Worm (Caenorhabditis elegans) whole organism, L4 larva: ENCODE measurements around the gene scl-7.

Experiments used
- F10B5.3 ChIP-seq: sonication (generic microtip); optimal IDR thresholded peaks from 2 replicates; lab custom pipeline; 2016; ENCODE audit warnings: mild to moderate bottlenecking, missing genetic modification characterization, missing compliant biosample characterization
- F26F4.8 ChIP-seq: fragments of 200-800 bp; sonication (Bioruptor generic); conservative IDR thresholded peaks from 2 replicates; pipeline ENCODE4 v1.3.6; 2022; ENCODE audit warnings: missing genetic modification characterization, missing compliant biosample characterization
- F37D6.2 ChIP-seq: sonication (generic microtip); optimal IDR thresholded peaks from 2 replicates; lab custom pipeline; 2016; ENCODE audit warnings: mild to moderate bottlenecking, missing genetic modification characterization, missing compliant biosample characterization
- F44E2.7 ChIP-seq: fragments of 200-800 bp; sonication (Bioruptor generic); IDR thresholded peaks from 2 replicates; pipeline ENCODE4 v2.1.2; 2022; ENCODE audit warnings: missing genetic modification characterization, missing compliant biosample characterization
- F49E8.2 ChIP-seq: sonication (generic microtip); optimal IDR thresholded peaks from 2 replicates; lab custom pipeline; 2016; ENCODE audit warnings: missing compliant biosample characterization, mild to moderate bottlenecking, missing genetic modification characterization, borderline replicate concordance
- R02D3.7 ChIP-seq: fragments of 150-350 bp; sonication (generic microtip); optimal IDR thresholded peaks from 3 replicates; lab custom pipeline; 2014; ENCODE audit warnings: missing biosample characterization, missing genetic modification characterization
- T20F7.1 ChIP-seq: fragments of 200-800 bp; sonication (Bioruptor generic); optimal IDR thresholded peaks from 2 replicates; lab custom pipeline; 2018; ENCODE audit warnings: mild to moderate bottlenecking, missing genetic modification characterization, missing compliant biosample characterization
- Y48G9A.11 ChIP-seq: fragments of 200-800 bp; sonication (Bioruptor generic); IDR thresholded peaks from 2 replicates; pipeline ENCODE4 v1.3.6; 2022; ENCODE audit warnings: missing genetic modification reagents, missing genetic modification characterization, missing compliant biosample characterization
- Y5F2A.4 ChIP-seq: fragments of 200-800 bp; sonication (Bioruptor generic); optimal IDR thresholded peaks from 2 replicates; lab custom pipeline; 2018; ENCODE audit warnings: mild to moderate bottlenecking, missing genetic modification characterization, missing compliant biosample characterization
- Y75B8A.6 ChIP-seq: fragments of 200-800 bp; sonication (Bioruptor generic); IDR thresholded peaks from 2 replicates; pipeline ENCODE4 v1.3.6; 2022; ENCODE audit warnings: missing genetic modification reagents, missing genetic modification characterization, missing compliant biosample characterization
- ZK546.5 ChIP-seq, 2 experiments: sonication (generic microtip); optimal IDR thresholded peaks; 2 replicates each; lab custom pipeline; 2017; ENCODE audit warnings: missing biosample characterization in 2 of 2, missing genetic modification characterization in 2 of 2
- aha-1 ChIP-seq: fragments of 150-350 bp; peaks from one replicate; lab custom pipeline; 2014; ENCODE audit warnings: missing biosample characterization, missing genetic modification characterization
- aly-2 ChIP-seq: sonication (generic microtip); optimal IDR thresholded peaks from 2 replicates; lab custom pipeline; 2018; ENCODE audit warnings: missing biosample characterization, missing genetic modification characterization
- ceh-20 ChIP-seq: fragments of 200-800 bp; sonication (Bioruptor generic); IDR thresholded peaks from 2 replicates; pipeline ENCODE4 v1.3.6; 2022; ENCODE audit warnings: missing genetic modification reagents, missing genetic modification characterization, missing compliant biosample characterization
- ceh-28 ChIP-seq: fragments of 150-350 bp; optimal IDR thresholded peaks from 2 replicates; lab custom pipeline; 2014; ENCODE audit warnings: missing biosample characterization, missing genetic modification reagents, missing genetic modification characterization
- ceh-32 ChIP-seq: sonication (generic microtip); optimal IDR thresholded peaks from 2 replicates; lab custom pipeline; 2016; ENCODE audit warnings: mild to moderate bottlenecking, missing genetic modification characterization, missing compliant biosample characterization; ENCODE audit not compliant: poor library complexity
- ctbp-1 ChIP-seq: fragments of 200-800 bp; sonication (Bioruptor generic); IDR thresholded peaks from 2 replicates; pipeline ENCODE4 v1.3.6; 2022; ENCODE audit warnings: missing genetic modification reagents, missing genetic modification characterization, missing compliant biosample characterization
- daf-19 ChIP-seq: fragments of 200-800 bp; sonication (Bioruptor generic); conservative IDR thresholded peaks from 2 replicates; pipeline ENCODE4 v1.3.6; 2022; ENCODE audit warnings: missing genetic modification characterization, missing compliant biosample characterization
- dmd-6 ChIP-seq: fragments of 200-800 bp; sonication (Bioruptor generic); IDR thresholded peaks from 2 replicates; pipeline ENCODE4 v1.3.6; 2022; ENCODE audit warnings: missing genetic modification reagents, missing genetic modification characterization, missing compliant biosample characterization
- dmd-8 ChIP-seq: fragments of 200-800 bp; sonication (Bioruptor generic); IDR thresholded peaks from 2 replicates; pipeline ENCODE4 v1.3.6; 2022; ENCODE audit warnings: missing genetic modification characterization, missing compliant biosample characterization
- dmd-9 ChIP-seq: fragments of 200-800 bp; sonication (Bioruptor generic); IDR thresholded peaks from 2 replicates; pipeline ENCODE4 v1.3.6; 2022; ENCODE audit warnings: missing genetic modification reagents, missing genetic modification characterization, missing compliant biosample characterization
- duxl-1 ChIP-seq: sonication (generic microtip); optimal IDR thresholded peaks from 2 replicates; lab custom pipeline; 2016; ENCODE audit warnings: mild to moderate bottlenecking, missing genetic modification characterization, moderate library complexity, missing compliant biosample characterization; ENCODE audit not compliant: poor library complexity
- dve-1 ChIP-seq: sonication (generic microtip); optimal IDR thresholded peaks from 2 replicates; lab custom pipeline; 2017; ENCODE audit warnings: antibody characterized with exemption, mild to moderate bottlenecking, missing genetic modification characterization, missing compliant biosample characterization; ENCODE audit not compliant: insufficient read depth
- egl-43 ChIP-seq: fragments of 200-800 bp; sonication (Bioruptor generic); IDR thresholded peaks from 2 replicates; pipeline ENCODE4 v1.3.6; 2022; ENCODE audit warnings: missing genetic modification reagents, missing genetic modification characterization, missing compliant biosample characterization
- fos-1 ChIP-seq: fragments of 150-350 bp; optimal IDR thresholded peaks from 2 replicates; lab custom pipeline; 2014; ENCODE audit warnings: missing biosample characterization, missing genetic modification characterization
- gei-8 ChIP-seq: fragments of 200-800 bp; sonication (Bioruptor generic); optimal IDR thresholded peaks from 2 replicates; lab custom pipeline; 2018; ENCODE audit warnings: mild to moderate bottlenecking, missing genetic modification characterization, missing compliant biosample characterization
- hif-1 ChIP-seq, 2 experiments: sonication (generic microtip); optimal IDR thresholded peaks; 2 replicates each; lab custom pipeline; 2016 to 2017; ENCODE audit warnings: missing compliant biosample characterization in 2 of 2, missing genetic modification characterization in 2 of 2, missing genetic modification reagents in 2 of 2, missing genotype in 2 of 2, mild to moderate bottlenecking in 1 of 2
- jun-1 ChIP-seq: fragments of 150-350 bp; optimal IDR thresholded peaks from 2 replicates; lab custom pipeline; 2014; ENCODE audit warnings: missing biosample characterization, missing genetic modification reagents, missing genetic modification characterization
- lin-1 ChIP-seq: fragments of 200-800 bp; sonication (Bioruptor generic); IDR thresholded peaks from 2 replicates; pipeline ENCODE4 v1.3.6; 2022; ENCODE audit warnings: missing genetic modification reagents, missing genetic modification characterization, missing compliant biosample characterization
- lin-39 ChIP-seq: fragments of 150-350 bp; optimal IDR thresholded peaks from 2 replicates; lab custom pipeline; 2014; ENCODE audit warnings: missing biosample characterization, missing genetic modification reagents, missing genetic modification characterization
- lir-3 ChIP-seq: sonication (generic microtip); optimal IDR thresholded peaks from 2 replicates; lab custom pipeline; 2016; ENCODE audit warnings: mild to moderate bottlenecking, missing genetic modification characterization, missing compliant biosample characterization
- madf-5 ChIP-seq, 2 experiments: fragments of 200-800 bp; sonication (Bioruptor generic); IDR thresholded peaks; 2 replicates each; pipeline ENCODE4 v1.3.6; 2022; ENCODE audit warnings: missing compliant biosample characterization in 2 of 2, missing genetic modification characterization in 2 of 2
- mdt-29 ChIP-seq: fragments of 200-800 bp; sonication (Bioruptor generic); IDR thresholded peaks from 2 replicates; pipeline ENCODE4 v1.3.6; 2022; ENCODE audit warnings: missing genetic modification reagents, missing genetic modification characterization, missing compliant biosample characterization
- mep-1 ChIP-seq: fragments of 150-350 bp; sonication (generic microtip); optimal IDR thresholded peaks from 3 replicates; lab custom pipeline; 2014; ENCODE audit warnings: missing biosample characterization, missing genetic modification characterization
- mes-2 ChIP-seq: sonication (generic microtip); optimal IDR thresholded peaks from 2 replicates; lab custom pipeline; 2016; ENCODE audit warnings: missing genotype, mild to moderate bottlenecking, missing genetic modification characterization, missing compliant biosample characterization; ENCODE audit not compliant: poor library complexity, severe bottlenecking
- mxl-2 ChIP-seq: fragments of 200-800 bp; sonication (Bioruptor generic); conservative IDR thresholded peaks from 2 replicates; pipeline ENCODE4 v1.3.6; 2022; ENCODE audit warnings: missing genetic modification reagents, missing genetic modification characterization, missing compliant biosample characterization
- nhr-111 ChIP-seq: fragments of 200-800 bp; sonication (Bioruptor generic); optimal IDR thresholded peaks from 2 replicates; lab custom pipeline; 2018; ENCODE audit warnings: mild to moderate bottlenecking, missing genetic modification characterization, missing compliant biosample characterization
- nhr-25 ChIP-seq: sonication (generic microtip); optimal IDR thresholded peaks from 2 replicates; lab custom pipeline; 2017; ENCODE audit warnings: missing genetic modification characterization, mild to moderate bottlenecking, missing compliant biosample characterization, antibody characterized with exemption, moderate library complexity, borderline replicate concordance; ENCODE audit not compliant: insufficient read depth
- nhr-28 ChIP-seq: fragments of 150-350 bp; optimal IDR thresholded peaks from 2 replicates; lab custom pipeline; 2014; ENCODE audit warnings: missing biosample characterization, missing genetic modification characterization
- nhr-48 ChIP-seq: sonication (generic microtip); optimal IDR thresholded peaks from 2 replicates; lab custom pipeline; 2016; ENCODE audit warnings: mild to moderate bottlenecking, missing genetic modification characterization, missing compliant biosample characterization
- nhr-6 ChIP-seq: fragments of 150-350 bp; optimal IDR thresholded peaks from 2 replicates; lab custom pipeline; 2014; ENCODE audit warnings: missing biosample characterization, missing genetic modification characterization
- nhr-77 ChIP-seq: fragments of 150-350 bp; optimal IDR thresholded peaks from 2 replicates; lab custom pipeline; 2014; ENCODE audit warnings: missing biosample characterization, missing genetic modification characterization
- rbr-2 ChIP-seq: sonication (generic microtip); optimal IDR thresholded peaks from 2 replicates; lab custom pipeline; 2016; ENCODE audit warnings: missing genotype, missing genetic modification characterization, missing compliant biosample characterization
- set-16 ChIP-seq: fragments of 200-800 bp; sonication (Bioruptor generic); IDR thresholded peaks from 2 replicates; pipeline ENCODE4 v1.3.6; 2022; ENCODE audit warnings: missing genetic modification reagents, missing genetic modification characterization, missing compliant biosample characterization
- spr-3 ChIP-seq: fragments of 200-800 bp; sonication (Bioruptor generic); optimal IDR thresholded peaks from 2 replicates; lab custom pipeline; 2018; ENCODE audit warnings: mild to moderate bottlenecking, missing genetic modification characterization, missing compliant biosample characterization
- tag-97 ChIP-seq: fragments of 200-800 bp; sonication (Bioruptor generic); IDR thresholded peaks from 2 replicates; pipeline ENCODE4 v1.3.6; 2022; ENCODE audit warnings: missing genetic modification characterization, missing compliant biosample characterization
- unc-130 ChIP-seq: sonication (generic microtip); optimal IDR thresholded peaks from 2 replicates; lab custom pipeline; 2016; ENCODE audit warnings: missing genetic modification reagents, missing genetic modification characterization, missing compliant biosample characterization
- unc-62 ChIP-seq, 3 experiments: fragments of 150-350 bp in 1 of 3; sonication (generic microtip); optimal IDR thresholded peaks in 2 of 3; peaks in 1 of 3; 1 replicate in 1 of 3; 2 replicates in 2 of 3; lab custom pipeline; 2014 to 2017; ENCODE audit warnings: missing biosample characterization in 3 of 3, missing genetic modification characterization in 3 of 3, missing genetic modification reagents in 3 of 3, missing genotype in 1 of 3
- zag-1 ChIP-seq: fragments of 150-350 bp; optimal IDR thresholded peaks from 2 replicates; lab custom pipeline; 2014; ENCODE audit warnings: missing biosample characterization, missing genetic modification characterization
- zfp-2 ChIP-seq: sonication (generic microtip); optimal IDR thresholded peaks from 2 replicates; lab custom pipeline; 2016; ENCODE audit warnings: mild to moderate bottlenecking, missing genetic modification characterization, missing compliant biosample characterization
- zip-11 ChIP-seq: fragments of 200-800 bp; sonication (Bioruptor generic); IDR thresholded peaks from 2 replicates; pipeline ENCODE4 v1.3.6; 2022; ENCODE audit warnings: missing genetic modification characterization, missing compliant biosample characterization

Gene scl-7

DNA sequence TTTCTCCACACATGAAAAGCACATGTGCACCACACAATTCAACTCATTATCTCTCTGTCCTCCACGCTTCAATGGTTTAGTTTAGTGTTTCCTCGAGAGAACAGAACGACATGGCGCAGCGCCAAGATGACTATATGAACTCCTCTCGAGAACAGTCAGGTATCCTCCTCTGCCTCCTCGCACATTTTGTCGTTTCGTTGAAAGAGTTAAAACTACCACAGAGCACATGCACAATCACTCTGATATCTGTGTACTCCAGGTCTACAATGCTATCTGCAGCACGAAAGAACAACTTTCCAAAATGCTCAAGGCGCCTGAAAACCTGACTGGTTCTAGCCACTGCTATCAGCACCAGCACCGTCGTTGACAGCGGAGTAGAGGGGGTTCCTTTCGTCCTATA is 43.5 kb upstream of the scl-7 start:
- TF ChIP-seq lin-1 (GFP tag; lab: Robert Waterston, UW) (no peak), lir-3 (tag; lab: Kevin White, UChicago) (no peak), duxl-1 (tag; lab: Kevin White, UChicago) (no peak), ceh-32 (no peak), jun-1 (no peak), F49E8.2 (tag; lab: Kevin White, UChicago) (no peak), T20F7.1 (GFP tag; lab: Kevin White, UChicago) (no peak), mxl-2 (GFP tag; lab: Robert Waterston, UW) (peak; percentile 93), dmd-8 (GFP tag; lab: Robert Waterston, UW) (no peak), egl-43 (GFP tag; lab: Robert Waterston, UW) (no peak), dmd-9 (no peak), zfp-2 (tag; lab: Kevin White, UChicago) (no peak), daf-19 (no peak), gei-8 (peak; percentile 12), unc-130 (GFP tag; lab: Kevin White, UChicago) (no peak), spr-3 (no peak), set-16 (no peak), nhr-6 (tag; lab: Kevin White, UChicago) (no peak), ceh-20 (peak; percentile 28; the same call in 1 of the 2 replicates), lin-39 (tag; lab: Kevin White, UChicago) (no peak), F44E2.7 (GFP tag; lab: Robert Waterston, UW) (no peak), dmd-6 (peak; percentile 91), F37D6.2 (no peak), tag-97 (GFP tag; lab: Robert Waterston, UW) (no peak), zag-1 (tag; lab: Kevin White, UChicago) (no peak), nhr-25 (tag; lab: Kevin White, UChicago) (no peak), ctbp-1 (0 out of 2 replicates have a peak, but pooled peaks have one; percentile 39), F10B5.3 (tag; lab: Kevin White, UChicago) (no peak), ZK546.5 (tag; optimal IDR thresholded peaks at IDR 0.05; lab: Kevin White, UChicago) (no peak), nhr-28 (tag; lab: Kevin White, UChicago) (peak; percentile 27), mep-1 (tag; lab: Kevin White, UChicago) (peak; percentile 21), hif-1 (tag; optimal IDR thresholded peaks at IDR 0.05; lab: Kevin White, UChicago) (peak in 1 of 2 experiments; percentile 46), aha-1 (tag; lab: Kevin White, UChicago) (peak; percentile 85), Y5F2A.4 (GFP tag; lab: Kevin White, UChicago) (no peak), dve-1 (tag; lab: Kevin White, UChicago) (peak; percentile 72), nhr-77 (tag; lab: Kevin White, UChicago) (no peak), mes-2 (no peak), F26F4.8 (no peak), zip-11 (GFP tag; lab: Robert Waterston, UW) (no peak), rbr-2 (no peak), aly-2 (tag; lab: Kevin White, UChicago) (no peak), unc-62 (GFP tag; optimal IDR thresholded peaks at IDR 0.05 in 1 of 2; lab: Kevin White, UChicago) (no peak), unc-62 (tag; optimal IDR thresholded peaks at IDR 0.05; lab: Kevin White, UChicago) (no peak), ceh-28 (tag; lab: Kevin White, UChicago) (no peak), madf-5 (GFP tag; IDR thresholded peaks at IDR 0.05; lab: Robert Waterston, UW) (no peak), fos-1 (tag; lab: Kevin White, UChicago) (no peak), nhr-111 (GFP tag; lab: Kevin White, UChicago) (no peak), Y48G9A.11 (no peak), R02D3.7 (tag; lab: Kevin White, UChicago) (no peak), Y75B8A.6 (GFP tag; lab: Robert Waterston, UW) (no peak), mdt-29 (no peak), nhr-48 (tag; lab: Kevin White, UChicago) (peak; percentile 95)
